1 fruit fly cellular context compared by ENCODE assay signal in the genomic region with DNA sequence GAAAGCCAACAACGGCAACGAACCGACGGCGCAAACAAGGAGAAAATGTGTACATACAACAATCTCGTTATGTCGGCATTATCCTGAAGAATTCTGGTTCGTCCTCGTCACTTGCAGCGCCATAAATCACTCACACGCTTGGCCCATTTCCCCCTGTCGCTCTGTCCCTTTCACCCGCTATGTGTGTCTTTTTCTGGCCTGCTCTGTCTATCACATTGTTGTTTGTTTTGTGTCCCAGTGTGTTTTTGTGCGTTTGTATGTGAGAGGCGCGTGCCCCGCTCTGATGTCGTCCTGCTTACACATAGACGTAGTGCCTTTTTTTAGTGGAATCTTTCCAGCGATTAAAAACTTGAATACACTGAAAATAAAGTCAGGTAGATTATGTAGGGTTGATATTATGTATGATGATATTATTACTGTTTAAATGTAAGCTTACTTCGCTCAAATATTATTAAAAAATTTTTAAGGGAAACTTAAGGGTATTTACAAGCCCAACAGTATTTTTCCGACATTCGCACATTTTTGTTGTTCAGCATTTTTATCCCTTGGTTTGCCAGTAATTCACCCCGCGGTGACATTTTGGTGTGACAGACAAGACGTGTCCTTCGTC.
TF ChIP-seq lines count a peak whose summit lies in the region.

No protein-coding gene starts in this region.

TF ChIP-seq in whole organism, embryonic, 481 proteins besides CTCF, POLR2A, EP300 and RAD21 (continued from another document):
- TF ChIP-seq chinmo (GFP tag; IDR thresholded peaks at IDR 0.05; lab: Robert Waterston, UW; ENCODE audit: partially characterized antibody) (0 out of 4 replicates have a peak, but pooled peaks have one; percentile 35), CG6689 (GFP tag; IDR thresholded peaks at IDR 0.05; lab: Robert Waterston, UW) (0 out of 2 replicates have a peak, but pooled peaks have one; percentile 9), Ptx1 (GFP tag; IDR thresholded peaks at IDR 0.05; lab: Robert Waterston, UW) (no peak), D (optimal IDR thresholded peaks at IDR 0.05; lab: Kevin White, UChicago) (no peak), D (GFP tag; optimal IDR thresholded peaks at IDR 0.05; lab: Kevin White, UChicago) (peak; percentile 2), Nf-YB (GFP tag; optimal IDR thresholded peaks at IDR 0.05; lab: Kevin White, UChicago) (peak; percentile 81), gro (GFP tag; optimal IDR thresholded peaks at IDR 0.05; lab: Kevin White, UChicago) (no peak), twi (tag; optimal IDR thresholded peaks at IDR 0.05; lab: Kevin White, UChicago) (peak; percentile 2), Six4 (GFP tag; optimal IDR thresholded peaks at IDR 0.05; lab: Kevin White, UChicago) (no peak), CG13624 (GFP tag; optimal IDR thresholded peaks at IDR 0.05; lab: Kevin White, UChicago) (no peak), dmrt99B (tag; optimal IDR thresholded peaks at IDR 0.05; lab: Kevin White, UChicago) (peak; percentile 46), dimm (GFP tag; IDR thresholded peaks at IDR 0.05; lab: Robert Waterston, UW) (no peak), cad (GFP tag; optimal IDR thresholded peaks at IDR 0.05; lab: Kevin White, UChicago) (peak; percentile 74), D19B (GFP tag; optimal IDR thresholded peaks at IDR 0.05; lab: Kevin White, UChicago) (no peak), row (GFP tag; IDR thresholded peaks at IDR 0.05; lab: Robert Waterston, UW) (peak; percentile 46; the same call in 2 of the 3 replicates), bsh (GFP tag; optimal IDR thresholded peaks at IDR 0.05; lab: Kevin White, UChicago) (peak in 1 of 2 experiments; percentile 42), tio (GFP tag; optimal IDR thresholded peaks at IDR 0.05; lab: Kevin White, UChicago) (peak; percentile 1)
